Fruit fly (Drosophila melanogaster): ENCODE results near the gene CG4496.
A peak's percentile ranks its signal among the peaks of the same experiment; 100 is the strongest.

Gene CG4496

dm6 chr2L:7204172-7204482 lies 14.3 kb upstream of the CG4496 start, which contains the start of gene CG4502 (continued):
- TF ChIP-seq org-1 (GFP tag; optimal IDR thresholded peaks at IDR 0.05) (no peak), CG3281 (GFP tag; optimal IDR thresholded peaks at IDR 0.05) (no peak), sens-2 (GFP tag; IDR thresholded peaks at IDR 0.05) (no peak), Max (GFP tag; optimal IDR thresholded peaks at IDR 0.05) (peak; percentile 11), CG42726 (GFP tag; IDR thresholded peaks at IDR 0.05; ENCODE audit: partially characterized antibody) (peak; percentile 100), CG15073 (GFP tag; optimal IDR thresholded peaks at IDR 0.05) (no peak), Hmx (GFP tag; optimal IDR thresholded peaks at IDR 0.05) (no peak), Doc2 (GFP tag; IDR thresholded peaks at IDR 0.05) (no peak), Ets65A (GFP tag) (no peak), zen2 (GFP tag; IDR thresholded peaks at IDR 0.05; ENCODE audit: partially characterized antibody) (peak; percentile 100), prd (optimal IDR thresholded peaks at IDR 0.05) (no peak), prd (GFP tag; IDR thresholded peaks at IDR 0.05) (no peak), fru (optimal IDR thresholded peaks at IDR 0.05) (no peak), CG32772 (GFP tag; IDR thresholded peaks at IDR 0.05) (no peak), CG6654 (GFP tag; optimal IDR thresholded peaks at IDR 0.05) (no peak), seq (GFP tag; IDR thresholded peaks at IDR 0.05) (no peak), CG1647 (GFP tag; optimal IDR thresholded peaks at IDR 0.05) (no peak), CG4854 (GFP tag; optimal IDR thresholded peaks at IDR 0.05) (no peak), phol (tag; optimal IDR thresholded peaks at IDR 0.05) (peak; percentile 37), unc-4 (GFP tag; IDR thresholded peaks at IDR 0.05; ENCODE audit: partially characterized antibody) (peak; percentile 99), Fer2 (tag; optimal IDR thresholded peaks at IDR 0.05) (no peak), Sin3A (optimal IDR thresholded peaks at IDR 0.05) (peak; percentile 27), CG14965 (GFP tag; optimal IDR thresholded peaks at IDR 0.05; ENCODE audit: borderline replicate concordance) (no peak), crol (GFP tag; IDR thresholded peaks at IDR 0.05) (no peak), mirr (GFP tag; optimal IDR thresholded peaks at IDR 0.05) (no peak), sd (tag; optimal IDR thresholded peaks at IDR 0.05) (peak; percentile 43), crp (GFP tag; optimal IDR thresholded peaks at IDR 0.05) (no peak), CG4282 (GFP tag; optimal IDR thresholded peaks at IDR 0.05) (no peak), CG8281 (tag; optimal IDR thresholded peaks at IDR 0.05) (no peak), sr (GFP tag; IDR thresholded peaks at IDR 0.05) (no peak), CG10366 (GFP tag; IDR thresholded peaks at IDR 0.05) (no peak), CG17328 (GFP tag; IDR thresholded peaks at IDR 0.05) (no peak), Lhr (GFP tag; optimal IDR thresholded peaks at IDR 0.05) (peak; percentile 85), bsh (GFP tag; optimal IDR thresholded peaks at IDR 0.05) (peak in 1 of 2 experiments; percentile 5), CG7963 (GFP tag; IDR thresholded peaks at IDR 0.05; ENCODE audit: partially characterized antibody) (peak; percentile 99), CG8478 (optimal IDR thresholded peaks at IDR 0.05) (no peak), Lim3 (GFP tag; IDR thresholded peaks at IDR 0.05) (no peak), CG11456 (GFP tag; IDR thresholded peaks at IDR 0.05) (no peak), cato (GFP tag; optimal IDR thresholded peaks at IDR 0.05; ENCODE audit: borderline replicate concordance) (no peak), ems (GFP tag; optimal IDR thresholded peaks at IDR 0.05) (no peak), CG2116 (GFP tag; optimal IDR thresholded peaks at IDR 0.05) (peak; percentile 84), CG12104 (GFP tag; optimal IDR thresholded peaks at IDR 0.05) (no peak), kay (GFP tag; optimal IDR thresholded peaks at IDR 0.05) (no peak), Mes4 (GFP tag; optimal IDR thresholded peaks at IDR 0.05) (no peak), zfh1 (GFP tag; IDR thresholded peaks at IDR 0.05) (0 out of 3 replicates have a peak, but pooled peaks have one; percentile 33), lilli (GFP tag; optimal IDR thresholded peaks at IDR 0.05) (peak; percentile 52), z (GFP tag; IDR thresholded peaks at IDR 0.05) (no peak), CG13123 (GFP tag; optimal IDR thresholded peaks at IDR 0.05) (no peak), CG1792 (GFP tag; optimal IDR thresholded peaks at IDR 0.05) (peak; percentile 21), CG31388 (GFP tag; optimal IDR thresholded peaks at IDR 0.05) (no peak), vfl (GFP tag; optimal IDR thresholded peaks at IDR 0.05) (no peak), fd102C (GFP tag; optimal IDR thresholded peaks at IDR 0.05) (no peak), peb (GFP tag; IDR thresholded peaks at IDR 0.05) (no peak), onecut (GFP tag; IDR thresholded peaks at IDR 0.05) (0 out of 2 replicates have a peak, but pooled peaks have one; percentile 8)

All from whole organism, embryonic.